Worm (Caenorhabditis elegans): ENCODE measurements around the gene gei-3.

ce11 chrX:12844170-12844569, 30.7 kb upstream of the gei-3 start:
- TF ChIP-seq dao-5 (tag; optimal IDR thresholded peaks at IDR 0.05) = no peak
- no peak for TF ChIP-seq W03F9.2 (tag; optimal IDR thresholded peaks at IDR 0.05)
